Fruit fly (Drosophila melanogaster): ENCODE measurements around the gene S-Lap2.

dm6 chr3L:8656725-8657428, 37.2 kb downstream of the S-Lap2 start:
- TF ChIP-seq Myc (optimal IDR thresholded peaks at IDR 0.05), result no peak
- no peak for TF ChIP-seq Sin3A (optimal IDR thresholded peaks at IDR 0.05)
- no peak for TF ChIP-seq ttk (optimal IDR thresholded peaks at IDR 0.05)
- no peak for TF ChIP-seq insv (optimal IDR thresholded peaks at IDR 0.05)
- TF ChIP-seq psq (optimal IDR thresholded peaks at IDR 0.05), result no peak
- no peak for TF ChIP-seq h (optimal IDR thresholded peaks at IDR 0.05)

Data from Kc167 (cell line).